Fruit fly (Drosophila melanogaster) whole organism, wandering third instar larva: ENCODE measurements around the gene Nepl4.

Source experiments
- Abd-B ChIP-seq: fragments of >200 bp; optimal IDR thresholded peaks from 2 replicates; lab custom pipeline; 2017; ENCODE audit warnings: missing biosample characterization, missing genetic modification characterization
- CG32264 ChIP-seq: fragments of 200-800 bp; sonication (Bioruptor generic); optimal IDR thresholded peaks from 2 replicates; lab custom pipeline; 2016; ENCODE audit warnings: missing biosample characterization, missing genetic modification characterization
- CG9705 ChIP-seq: fragments of 200-800 bp; sonication (Bioruptor generic); optimal IDR thresholded peaks from 2 replicates; lab custom pipeline; 2018; ENCODE audit warnings: missing biosample characterization, mild to moderate bottlenecking, missing genetic modification characterization
- CrebA ChIP-seq: fragments of 200-800 bp; sonication (Bioruptor generic); optimal IDR thresholded peaks from 2 replicates; lab custom pipeline; 2016; ENCODE audit warnings: missing biosample characterization, mild to moderate bottlenecking, missing genetic modification characterization, borderline replicate concordance
- Dfd ChIP-seq: fragments of >200 bp; optimal IDR thresholded peaks from 2 replicates; lab custom pipeline; 2017; ENCODE audit warnings: missing biosample characterization, missing genetic modification characterization
- Dif ChIP-seq: fragments of 200-275, 200-300 bp; sonication (Bioruptor generic); optimal IDR thresholded peaks from 2 replicates; lab custom pipeline; 2018; ENCODE audit warnings: missing biosample characterization, missing genetic modification characterization; ENCODE audit not compliant: partially characterized antibody
- GATAd ChIP-seq: sonication (Bioruptor generic); optimal IDR thresholded peaks from 2 replicates; lab custom pipeline; 2016; ENCODE audit warnings: missing biosample characterization, missing genetic modification characterization
- Hnf4 ChIP-seq: fragments of 200-800 bp; sonication (Bioruptor generic); optimal IDR thresholded peaks from 2 replicates; lab custom pipeline; 2016; ENCODE audit warnings: missing biosample characterization, mild to moderate bottlenecking, missing genetic modification characterization
- Hr78 ChIP-seq: fragments of >200 bp; optimal IDR thresholded peaks from 2 replicates; lab custom pipeline; 2017; ENCODE audit warnings: missing biosample characterization, missing genetic modification characterization
- Hr83 ChIP-seq: fragments of 200-300 bp; sonication (Bioruptor generic); optimal IDR thresholded peaks from 2 replicates; lab custom pipeline; 2016; ENCODE audit warnings: missing biosample characterization, mild to moderate bottlenecking, missing genetic modification characterization, moderate library complexity; ENCODE audit not compliant: poor library complexity, severe bottlenecking
- Jra ChIP-seq: sonication (Bioruptor generic); optimal IDR thresholded peaks from 2 replicates; lab custom pipeline; 2016; ENCODE audit warnings: missing biosample characterization, missing genetic modification characterization
- Mio ChIP-seq: sonication (Bioruptor generic); optimal IDR thresholded peaks from 2 replicates; lab custom pipeline; 2016; ENCODE audit warnings: missing biosample characterization, missing genetic modification characterization
- N ChIP-seq: fragments of >200 bp; optimal IDR thresholded peaks from 2 replicates; lab custom pipeline; 2018; ENCODE audit warnings: missing biosample characterization, missing external identifiers, missing genetic modification characterization
- Rel ChIP-seq, 2 experiments: fragments of 200-800 bp; sonication (Bioruptor generic) in 1 of 2; optimal IDR thresholded peaks; 2 replicates in 1 of 2; 3 replicates in 1 of 2; lab custom pipeline; 2016 to 2019; ENCODE audit warnings: mild to moderate bottlenecking in 2 of 2, missing biosample characterization in 2 of 2, missing genetic modification characterization in 2 of 2, moderate library complexity in 1 of 2
- Sp1 ChIP-seq: fragments of 200-800 bp; sonication (Bioruptor generic); optimal IDR thresholded peaks from 3 replicates; lab custom pipeline; 2019; ENCODE audit warnings: missing biosample characterization, mild to moderate bottlenecking, missing genetic modification characterization, moderate library complexity
- Vsx2 ChIP-seq: fragments of 200-300, 225-300 bp; sonication (Bioruptor generic); optimal IDR thresholded peaks from 2 replicates; lab custom pipeline; 2018; ENCODE audit warnings: missing biosample characterization, missing genetic modification characterization; ENCODE audit not compliant: partially characterized antibody
- br ChIP-seq: fragments of 200-800 bp; sonication (Bioruptor generic); optimal IDR thresholded peaks from 2 replicates; lab custom pipeline; 2016; ENCODE audit warnings: missing biosample characterization, missing genetic modification characterization
- brk ChIP-seq: fragments of 200-800 bp; sonication (Bioruptor generic); optimal IDR thresholded peaks from 2 replicates; lab custom pipeline; 2016; ENCODE audit warnings: missing biosample characterization, mild to moderate bottlenecking, missing genetic modification characterization
- dl ChIP-seq, 2 experiments: fragments of 175-275, 200-275 bp in 1 of 2; fragments of 200-275 bp in 1 of 2; sonication (Bioruptor generic); optimal IDR thresholded peaks; lab custom pipeline; 2018; ENCODE audit warnings: mild to moderate bottlenecking in 2 of 2, missing biosample characterization in 2 of 2, missing genetic modification characterization in 2 of 2, moderate library complexity in 2 of 2; ENCODE audit not compliant: partially characterized antibody in 2 of 2, insufficient read depth in 1 of 2
- dmrt93B ChIP-seq: fragments of 200-800 bp; sonication (Bioruptor generic); optimal IDR thresholded peaks from 2 replicates; lab custom pipeline; 2018; ENCODE audit warnings: missing biosample characterization, mild to moderate bottlenecking, missing genetic modification characterization
- dsf ChIP-seq: sonication (Bioruptor generic); optimal IDR thresholded peaks from 2 replicates; lab custom pipeline; 2016; ENCODE audit warnings: missing biosample characterization, missing genetic modification characterization, borderline replicate concordance
- ey ChIP-seq: fragments of 200-800 bp; sonication (Bioruptor generic); optimal IDR thresholded peaks from 2 replicates; lab custom pipeline; 2016; ENCODE audit warnings: missing biosample characterization, missing genetic modification characterization
- foxo ChIP-seq, 2 experiments: fragments of 200-800 bp; sonication (Bioruptor generic); optimal IDR thresholded peaks; 2 replicates in 1 of 2; 3 replicates in 1 of 2; lab custom pipeline; 2016 to 2017; ENCODE audit warnings: missing biosample characterization in 2 of 2, missing genetic modification characterization in 2 of 2
- fru ChIP-seq: fragments of 200-800 bp; sonication (Bioruptor generic); optimal IDR thresholded peaks from 3 replicates; lab custom pipeline; 2016; ENCODE audit warnings: missing biosample characterization, mild to moderate bottlenecking, missing genetic modification characterization
- h ChIP-seq: fragments of 200-800 bp; sonication (Bioruptor generic); optimal IDR thresholded peaks from 3 replicates; lab custom pipeline; 2016; ENCODE audit warnings: missing biosample characterization, mild to moderate bottlenecking, missing genetic modification characterization
- jim ChIP-seq: fragments of 175-275, 200-325 bp; sonication (Bioruptor generic); optimal IDR thresholded peaks from 2 replicates; lab custom pipeline; 2016; ENCODE audit warnings: missing biosample characterization, mild to moderate bottlenecking, missing genetic modification characterization
- lola ChIP-seq: fragments of >200 bp; optimal IDR thresholded peaks from 2 replicates; lab custom pipeline; 2017; ENCODE audit warnings: missing biosample characterization, missing genetic modification characterization
- pan ChIP-seq: fragments of >200 bp; optimal IDR thresholded peaks from 2 replicates; lab custom pipeline; 2017
- psq ChIP-seq: fragments of 200-800 bp; sonication (Bioruptor generic); optimal IDR thresholded peaks from 3 replicates; lab custom pipeline; 2017; ENCODE audit warnings: missing biosample characterization, mild to moderate bottlenecking, missing genetic modification characterization, moderate library complexity
- sage ChIP-seq: fragments of 200-800 bp; sonication (Bioruptor generic); optimal IDR thresholded peaks from 2 replicates; lab custom pipeline; 2016; ENCODE audit warnings: missing biosample characterization, mild to moderate bottlenecking, missing genetic modification characterization
- sv ChIP-seq: fragments of 200-800 bp; sonication (Bioruptor generic); optimal IDR thresholded peaks from 3 replicates; lab custom pipeline; 2016; ENCODE audit warnings: missing biosample characterization, missing genetic modification characterization
- tai ChIP-seq: sonication (Bioruptor generic); optimal IDR thresholded peaks from 2 replicates; lab custom pipeline; 2016; ENCODE audit warnings: missing biosample characterization, missing genetic modification characterization
- usp ChIP-seq: fragments of >200 bp; optimal IDR thresholded peaks from 2 replicates; lab custom pipeline; 2017; ENCODE audit warnings: missing biosample characterization, missing genetic modification characterization
- woc ChIP-seq: sonication (Bioruptor generic); optimal IDR thresholded peaks from 2 replicates; lab custom pipeline; 2016; ENCODE audit warnings: missing biosample characterization, mild to moderate bottlenecking, missing genetic modification characterization

Gene Nepl4

dm6 chr2L:6360059-6360458 lies 7.6 kb upstream of the Nepl4 start:
- no peak for TF ChIP-seq Dif (GFP tag; lab: Kevin White, UChicago)
- TF ChIP-seq Sp1 (GFP tag; lab: Kevin White, UChicago) = no peak
- no peak for TF ChIP-seq h (GFP tag; lab: Kevin White, UChicago)
- TF ChIP-seq dl (GFP tag; optimal IDR thresholded peaks at IDR 0.05; lab: Kevin White, UChicago; ENCODE audit: insufficient read depth in 1 of 2, partially characterized antibody in 2 of 2) = no peak
- TF ChIP-seq Mio (GFP tag; lab: Kevin White, UChicago) = no peak
- no peak for TF ChIP-seq dmrt93B (GFP tag; lab: Kevin White, UChicago)
- TF ChIP-seq, all 38 proteins: peak for 0

dm6 chr2L:6366924-6367323 lies 758 bp upstream of the Nepl4 start:
- TF ChIP-seq Abd-B (no peak), Hr83 (no peak), br (GFP tag; lab: Kevin White, UChicago) (no peak), dmrt93B (GFP tag; lab: Kevin White, UChicago) (no peak), h (GFP tag; lab: Kevin White, UChicago) (no peak), GATAd (GFP tag; lab: Kevin White, UChicago) (no peak), foxo (GFP tag; optimal IDR thresholded peaks at IDR 0.05; lab: Kevin White, UChicago) (no peak), Vsx2 (GFP tag; lab: Kevin White, UChicago) (no peak), psq (no peak), sv (GFP tag; lab: Kevin White, UChicago) (no peak), Hnf4 (GFP tag; lab: Kevin White, UChicago) (no peak)
- TF ChIP-seq, all 38 proteins: peak for 0

dm6 chr2L:6369286-6369685 lies 1.6 kb downstream of the Nepl4 start:
- TF ChIP-seq Dfd (GFP tag; lab: Kevin White, UChicago) (no peak), foxo (GFP tag; optimal IDR thresholded peaks at IDR 0.05; lab: Kevin White, UChicago) (no peak), N (GFP tag; lab: Kevin White, UChicago) (no peak), Jra (no peak), Hr83 (no peak), brk (no peak), CrebA (no peak), dl (GFP tag; optimal IDR thresholded peaks at IDR 0.05; lab: Kevin White, UChicago; ENCODE audit: insufficient read depth in 1 of 2, partially characterized antibody in 2 of 2) (no peak), jim (no peak)

dm6 chr2L:6371025-6371641 lies 3.5 kb downstream of the Nepl4 start:
- TF ChIP-seq psq (no peak), CG9705 (no peak), GATAd (GFP tag; lab: Kevin White, UChicago) (no peak), woc (GFP tag; lab: Kevin White, UChicago) (no peak), pan (lab: Kevin White, UChicago) (no peak), Rel (GFP tag; optimal IDR thresholded peaks at IDR 0.05; lab: Kevin White, UChicago) (no peak), Rel (tag; optimal IDR thresholded peaks at IDR 0.05; lab: Kevin White, UChicago) (peak; percentile 2), Abd-B (no peak), Hr78 (GFP tag; lab: Kevin White, UChicago) (no peak), fru (GFP tag; lab: Kevin White, UChicago) (no peak)

- TF ChIP-seq fru (GFP tag; lab: Kevin White, UChicago) (no peak), Abd-B (no peak), ey (no peak), h (GFP tag; lab: Kevin White, UChicago) (no peak), dmrt93B (GFP tag; lab: Kevin White, UChicago) (no peak), GATAd (GFP tag; lab: Kevin White, UChicago) (no peak), CG32264 (GFP tag; lab: Kevin White, UChicago) (no peak), pan (lab: Kevin White, UChicago) (no peak), dl (GFP tag; optimal IDR thresholded peaks at IDR 0.05; lab: Kevin White, UChicago; ENCODE audit: insufficient read depth in 1 of 2, partially characterized antibody in 2 of 2) (no peak), Vsx2 (GFP tag; lab: Kevin White, UChicago) (no peak), tai (GFP tag; lab: Kevin White, UChicago) (no peak), Jra (no peak), usp (GFP tag; lab: Kevin White, UChicago) (no peak), dsf (GFP tag; lab: Kevin White, UChicago) (no peak), lola (GFP tag; lab: Kevin White, UChicago) (no peak), Mio (GFP tag; lab: Kevin White, UChicago) (no peak), foxo (GFP tag; optimal IDR thresholded peaks at IDR 0.05; lab: Kevin White, UChicago) (no peak), sage (no peak)
Observed at dm6 chr2L:6372088-6372487, 4.4 kb downstream of the Nepl4 start, which contains the start of gene slam. TSS of gene slam (plus strand) at chr2L:6372388.
